Worm (Caenorhabditis elegans): Measurements from ENCODE around the gene nhr-65.

Gene nhr-65

ce11 chrV:18870955-18871354 is 31.9 kb downstream of the nhr-65 start:
- no peak for TF ChIP-seq ref-1 (GFP tag; conservative IDR thresholded peaks at IDR 0.05)
- TF ChIP-seq med-1 (GFP tag; optimal IDR thresholded peaks at IDR 0.05; ENCODE audit: insufficient read depth) = no peak
- TF ChIP-seq ztf-29 (GFP tag; IDR thresholded peaks at IDR 0.05) = no peak

ce11 chrV:18873833-18874232 is 34.7 kb downstream of the nhr-65 start, which contains the start of gene ceh-51:
Gene ceh-51 (plus strand): TSS chrV:18874133.
- no peak for TF ChIP-seq T22C8.4 (GFP tag; IDR thresholded peaks at IDR 0.05)
- TF ChIP-seq ztf-29 (GFP tag; IDR thresholded peaks at IDR 0.05) = no peak
- no peak for TF ChIP-seq ref-1 (GFP tag; conservative IDR thresholded peaks at IDR 0.05)
- no peak for TF ChIP-seq cog-1 (tag; optimal IDR thresholded peaks at IDR 0.05)
- TF ChIP-seq klf-2 (GFP tag; conservative IDR thresholded peaks at IDR 0.05) = no peak
- no peak for TF ChIP-seq tab-1 (GFP tag; IDR thresholded peaks at IDR 0.05)
- TF ChIP-seq flt-1 (GFP tag; IDR thresholded peaks at IDR 0.05) = no peak

DNA sequence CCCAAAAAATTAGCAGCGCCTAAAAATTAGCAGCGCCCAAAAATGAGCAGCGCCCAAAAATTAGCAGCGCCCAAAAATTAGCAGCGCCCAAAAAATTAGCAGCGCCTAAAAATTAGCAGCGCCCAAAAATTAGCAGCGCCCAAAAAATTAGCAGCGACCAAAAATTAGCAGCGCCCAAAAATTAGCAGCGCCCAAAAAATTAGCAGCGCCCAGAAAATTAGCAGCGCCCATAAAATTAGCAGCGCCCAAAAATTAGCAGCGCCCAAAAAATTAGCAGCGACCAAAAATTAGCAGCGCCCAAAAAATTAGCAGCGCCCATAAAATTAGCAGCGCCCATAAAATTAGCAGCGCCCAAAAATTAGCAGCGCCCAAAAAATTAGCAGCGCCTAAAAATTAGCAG is 43.9 kb downstream of the nhr-65 start:
- 0 out of 2 replicates have a peak, but pooled peaks have one; percentile 31 for TF ChIP-seq klf-2 (GFP tag; conservative IDR thresholded peaks at IDR 0.05)
- TF ChIP-seq tab-1 (GFP tag; IDR thresholded peaks at IDR 0.05) = 0 out of 2 replicates have a peak, but pooled peaks have one; percentile 55
- TF ChIP-seq ztf-23 (GFP tag; IDR thresholded peaks at IDR 0.05) = peak; percentile 72

ce11 chrV:18894924-18895388 is 55.9 kb downstream of the nhr-65 start, which contains the start of gene emb-4:
Gene emb-4 (minus strand): TSS chrV:18894974.
- TF ChIP-seq ref-1 (GFP tag; conservative IDR thresholded peaks at IDR 0.05) = no peak
- no peak for TF ChIP-seq ztf-29 (GFP tag; IDR thresholded peaks at IDR 0.05)
- TF ChIP-seq flt-1 (GFP tag; IDR thresholded peaks at IDR 0.05) = no peak

Data from whole organism, midembryonic.